Worm (Caenorhabditis elegans) whole organism, young adult: ENCODE results near the gene vha-11.

Source experiments
- B0035.1 ChIP-seq: sonication (generic microtip); optimal IDR thresholded peaks from 2 replicates; lab custom pipeline; 2016; ENCODE audit warnings: missing genetic modification characterization, mild to moderate bottlenecking, missing compliant biosample characterization, missing genotype, missing genetic modification reagents
- B0261.1 ChIP-seq: sonication (generic microtip); optimal IDR thresholded peaks from 2 replicates; lab custom pipeline; 2016; ENCODE audit warnings: mild to moderate bottlenecking, missing genetic modification characterization, moderate library complexity, missing compliant biosample characterization
- C17E4.6 ChIP-seq: fragments of 200-800 bp; sonication (Bioruptor generic); IDR thresholded peaks from 2 replicates; pipeline ENCODE4 v1.3.6; 2022; ENCODE audit warnings: missing genetic modification reagents, missing genetic modification characterization, missing compliant biosample characterization
- F37B4.10 ChIP-seq: fragments of 200-800 bp; sonication (Bioruptor generic); IDR thresholded peaks from 2 replicates; pipeline ENCODE4 v1.3.6; 2022; ENCODE audit warnings: missing genetic modification characterization, missing compliant biosample characterization
- F49E8.2 ChIP-seq: sonication (generic microtip); optimal IDR thresholded peaks from 3 replicates; lab custom pipeline; 2017; ENCODE audit warnings: missing genetic modification characterization, mild to moderate bottlenecking, missing compliant biosample characterization, antibody characterized with exemption, moderate library complexity; ENCODE audit not compliant: insufficient read depth
- F55B11.4 ChIP-seq: sonication (generic microtip); optimal IDR thresholded peaks from 2 replicates; lab custom pipeline; 2016; ENCODE audit warnings: missing compliant biosample characterization, missing genetic modification characterization, borderline replicate concordance; ENCODE audit not compliant: insufficient read depth
- K11D2.4 ChIP-seq: fragments of 200-800 bp; sonication (Bioruptor generic); IDR thresholded peaks from 2 replicates; pipeline ENCODE4 v1.3.6; 2022; ENCODE audit warnings: missing genetic modification reagents, missing genetic modification characterization, missing compliant biosample characterization
- T07F8.4 ChIP-seq: sonication (generic microtip); optimal IDR thresholded peaks from 2 replicates; lab custom pipeline; 2016; ENCODE audit warnings: mild to moderate bottlenecking, missing genetic modification characterization, moderate library complexity, missing compliant biosample characterization
- T26A5.8 ChIP-seq: sonication (generic microtip); optimal IDR thresholded peaks from 2 replicates; lab custom pipeline; 2016; ENCODE audit warnings: missing genetic modification characterization, missing compliant biosample characterization
- Y95B8A.8 ChIP-seq: fragments of 200-800 bp; sonication (Bioruptor generic); IDR thresholded peaks from 2 replicates; pipeline ENCODE4 v1.3.6; 2022; ENCODE audit warnings: missing genetic modification reagents, missing genetic modification characterization, missing compliant biosample characterization
- ZK185.1 ChIP-seq: sonication (generic microtip); optimal IDR thresholded peaks from 2 replicates; lab custom pipeline; 2016; ENCODE audit warnings: mild to moderate bottlenecking, missing genetic modification characterization, missing compliant biosample characterization; ENCODE audit not compliant: poor library complexity, severe bottlenecking
- akir-1 ChIP-seq: fragments of 200-800 bp; sonication (Bioruptor generic); optimal IDR thresholded peaks from 2 replicates; lab custom pipeline; 2018; ENCODE audit warnings: mild to moderate bottlenecking, missing genetic modification characterization, moderate library complexity, missing compliant biosample characterization
- aptf-2 ChIP-seq: fragments of 200-800 bp; sonication (Bioruptor generic); conservative IDR thresholded peaks from 2 replicates; pipeline ENCODE4 v1.3.6; 2022; ENCODE audit warnings: missing genetic modification reagents, missing genetic modification characterization, missing compliant biosample characterization
- atf-7 ChIP-seq: sonication (generic microtip); optimal IDR thresholded peaks from 2 replicates; lab custom pipeline; 2017; ENCODE audit warnings: mild to moderate bottlenecking, missing genetic modification characterization, missing compliant biosample characterization
- athp-1 ChIP-seq: sonication (generic microtip); optimal IDR thresholded peaks from 2 replicates; lab custom pipeline; 2017; ENCODE audit warnings: mild to moderate bottlenecking, missing genetic modification characterization, missing compliant biosample characterization
- bed-1 ChIP-seq: fragments of 200-800 bp; sonication (Bioruptor generic); IDR thresholded peaks from 2 replicates; pipeline ENCODE4 v1.3.6; 2022; ENCODE audit warnings: missing genetic modification reagents, missing genetic modification characterization, missing compliant biosample characterization
- ceh-40 ChIP-seq: fragments of 200-800 bp; sonication (Bioruptor generic); IDR thresholded peaks from 2 replicates; pipeline ENCODE4 v1.3.6; 2022; ENCODE audit warnings: missing genetic modification characterization, missing compliant biosample characterization
- chd-7 ChIP-seq: sonication (generic microtip); optimal IDR thresholded peaks from 2 replicates; lab custom pipeline; 2016; ENCODE audit warnings: mild to moderate bottlenecking, missing genetic modification characterization, moderate library complexity, missing compliant biosample characterization
- dox-1 ChIP-seq: fragments of 200-800 bp; sonication (Bioruptor generic); IDR thresholded peaks from 2 replicates; pipeline ENCODE4 v1.3.6; 2022; ENCODE audit warnings: missing genetic modification reagents, missing genetic modification characterization, missing compliant biosample characterization
- dpl-1 ChIP-seq: fragments of 150-350 bp; optimal IDR thresholded peaks from 2 replicates; lab custom pipeline; 2014; ENCODE audit warnings: missing biosample characterization, missing genetic modification reagents, missing genetic modification characterization
- efl-1 ChIP-seq: fragments of 150-350 bp; optimal IDR thresholded peaks from 2 replicates; lab custom pipeline; 2014; ENCODE audit warnings: missing biosample characterization, missing genetic modification reagents, missing genetic modification characterization
- egl-18 ChIP-seq: fragments of 200-800 bp; sonication (Bioruptor generic); IDR thresholded peaks from 2 replicates; pipeline ENCODE4 v1.3.6; 2022; ENCODE audit warnings: missing genetic modification reagents, missing genetic modification characterization, missing compliant biosample characterization
- him-1 ChIP-seq: sonication (generic microtip); optimal IDR thresholded peaks from 2 replicates; lab custom pipeline; 2016; ENCODE audit warnings: missing genotype, missing genetic modification reagents, missing genetic modification characterization, missing compliant biosample characterization
- lin-35 ChIP-seq, 3 experiments: fragments of 150-350 bp in 2 of 3; sonication (generic microtip) in 1 of 3; optimal IDR thresholded peaks; 2 replicates each; lab custom pipeline; 2014 to 2018; ENCODE audit warnings: missing biosample characterization in 3 of 3, missing genetic modification characterization in 3 of 3, missing genetic modification reagents in 3 of 3
- lin-54 ChIP-seq: fragments of 200-800 bp; sonication (Bioruptor generic); optimal IDR thresholded peaks from 2 replicates; lab custom pipeline; 2018; ENCODE audit warnings: mild to moderate bottlenecking, missing genetic modification characterization, missing compliant biosample characterization
- madf-3 ChIP-seq: fragments of 200-800 bp; sonication (Bioruptor generic); IDR thresholded peaks from 2 replicates; pipeline ENCODE4 v1.3.6; 2022; ENCODE audit warnings: missing genetic modification reagents, missing genetic modification characterization, missing compliant biosample characterization
- madf-6 ChIP-seq: fragments of 200-800 bp; sonication (Bioruptor generic); IDR thresholded peaks from 2 replicates; pipeline ENCODE4 v1.3.6; 2022; ENCODE audit warnings: missing genetic modification reagents, missing genetic modification characterization, missing compliant biosample characterization
- madf-8 ChIP-seq: fragments of 200-800 bp; sonication (Bioruptor generic); conservative IDR thresholded peaks from 2 replicates; pipeline ENCODE4 v1.3.6; 2022; ENCODE audit warnings: missing genetic modification reagents, missing genetic modification characterization, missing compliant biosample characterization
- mcd-1 ChIP-seq: fragments of 200-800 bp; sonication (Bioruptor generic); IDR thresholded peaks from 2 replicates; pipeline ENCODE4 v1.3.6; 2022; ENCODE audit warnings: missing genetic modification reagents, missing genetic modification characterization, missing compliant biosample characterization
- mes-4 ChIP-seq: sonication (generic microtip); optimal IDR thresholded peaks from 2 replicates; lab custom pipeline; 2016; ENCODE audit warnings: missing genotype, missing genetic modification characterization, missing compliant biosample characterization
- nfya-2 ChIP-seq: fragments of 200-800 bp; sonication (Bioruptor generic); IDR thresholded peaks from 2 replicates; pipeline ENCODE4 v1.3.6; 2022; ENCODE audit warnings: missing genetic modification reagents, missing genetic modification characterization, missing compliant biosample characterization
- nhr-80 ChIP-seq: sonication (generic microtip); optimal IDR thresholded peaks from 2 replicates; lab custom pipeline; 2016; ENCODE audit warnings: missing genetic modification characterization, missing compliant biosample characterization
- pha-4 ChIP-seq: fragments of 150-350 bp; sonication (generic microtip); optimal IDR thresholded peaks from 2 replicates; lab custom pipeline; 2014; ENCODE audit warnings: missing biosample characterization, missing genetic modification reagents, missing genetic modification characterization
- repo-1 ChIP-seq: sonication (generic microtip); optimal IDR thresholded peaks from 2 replicates; lab custom pipeline; 2017; ENCODE audit warnings: mild to moderate bottlenecking, missing genetic modification characterization, missing compliant biosample characterization
- rpc-1 ChIP-seq, 2 experiments: fragments of 150-350 bp in 1 of 2; sonication (generic microtip) in 1 of 2; optimal IDR thresholded peaks; 2 replicates each; lab custom pipeline; 2014 to 2018; ENCODE audit warnings: missing biosample characterization in 1 of 2, missing genetic modification characterization in 1 of 2, missing genetic modification reagents in 1 of 2, missing genotype in 1 of 2
- sdz-38 ChIP-seq: sonication (generic microtip); optimal IDR thresholded peaks from 2 replicates; lab custom pipeline; 2016; ENCODE audit warnings: missing genotype, missing genetic modification characterization, missing compliant biosample characterization
- snpc-1.1 ChIP-seq: sonication (generic microtip); optimal IDR thresholded peaks from 2 replicates; lab custom pipeline; 2017; ENCODE audit warnings: missing genetic modification characterization, mild to moderate bottlenecking, missing compliant biosample characterization, antibody characterized with exemption, moderate library complexity, missing genotype, missing genetic modification reagents; ENCODE audit not compliant: insufficient read depth
- snpc-4 ChIP-seq, 5 experiments: fragments of 150-350 bp in 1 of 5; sonication (generic microtip) in 4 of 5; optimal IDR thresholded peaks; 2 replicates each; lab custom pipeline; 2014 to 2018; ENCODE audit warnings: missing genetic modification characterization in 5 of 5, missing biosample characterization in 3 of 5, antibody characterized with exemption in 2 of 5, mild to moderate bottlenecking in 2 of 5, missing compliant biosample characterization in 2 of 5, missing genotype in 2 of 5, moderate library complexity in 2 of 5, missing genetic modification reagents in 1 of 5
- tlf-1 ChIP-seq: fragments of 200-800 bp; sonication (Bioruptor generic); optimal IDR thresholded peaks from 2 replicates; lab custom pipeline; 2018; ENCODE audit warnings: mild to moderate bottlenecking, missing genetic modification characterization, missing compliant biosample characterization
- unc-130 ChIP-seq: sonication (generic microtip); optimal IDR thresholded peaks from 2 replicates; lab custom pipeline; 2016; ENCODE audit warnings: missing genetic modification reagents, missing genetic modification characterization, missing compliant biosample characterization
- xnd-1 ChIP-seq: sonication (generic microtip); optimal IDR thresholded peaks from 2 replicates; lab custom pipeline; 2016; ENCODE audit warnings: missing genotype, missing genetic modification reagents, missing genetic modification characterization, missing compliant biosample characterization

vha-11 gene

ce11 chrIV:2314862-2315261, 495 bp upstream of the vha-11 start:
- TF ChIP-seq egl-18, result no peak
- no peak for TF ChIP-seq dpl-1 (GFP tag; lab: Kevin White, UChicago)
- no peak for TF ChIP-seq bed-1 (GFP tag; lab: Robert Waterston, UW)
- TF ChIP-seq Y95B8A.8 (GFP tag; lab: Robert Waterston, UW), result no peak
- TF ChIP-seq aptf-2 (GFP tag; lab: Robert Waterston, UW), result no peak
- no peak for TF ChIP-seq unc-130
- TF ChIP-seq F55B11.4 (tag; lab: Kevin White, UChicago), result no peak
- TF ChIP-seq lin-35 (GFP tag; optimal IDR thresholded peaks at IDR 0.05; lab: Kevin White, UChicago), result no peak
- TF ChIP-seq T07F8.4, result no peak
- no peak for TF ChIP-seq nhr-80 (tag; lab: Kevin White, UChicago)
- no peak for TF ChIP-seq madf-6 (GFP tag; lab: Robert Waterston, UW)
- no peak for TF ChIP-seq rpc-1 (optimal IDR thresholded peaks at IDR 0.05; lab: Kevin White, UChicago)
- TF ChIP-seq rpc-1 (tag; optimal IDR thresholded peaks at IDR 0.05; lab: Kevin White, UChicago), result no peak
- TF ChIP-seq akir-1 (GFP tag; lab: Kevin White, UChicago), result no peak
- no peak for TF ChIP-seq tlf-1 (GFP tag; lab: Kevin White, UChicago)
- no peak for TF ChIP-seq K11D2.4 (GFP tag; lab: Robert Waterston, UW)
- TF ChIP-seq snpc-1.1, result no peak
- TF ChIP-seq pha-4 (tag; lab: Kevin White, UChicago), result no peak
- no peak for TF ChIP-seq B0035.1

- TF ChIP-seq efl-1 (peak; percentile 78), xnd-1 (tag; lab: Kevin White, UChicago) (peak; percentile 48), pha-4 (tag; lab: Kevin White, UChicago) (no peak), nfya-2 (GFP tag; lab: Robert Waterston, UW) (no peak), dpl-1 (GFP tag; lab: Kevin White, UChicago) (peak; percentile 3), dox-1 (GFP tag; lab: Robert Waterston, UW) (0 out of 2 replicates have a peak, but pooled peaks have one; percentile 38), B0261.1 (tag; lab: Kevin White, UChicago) (no peak), madf-6 (GFP tag; lab: Robert Waterston, UW) (peak; percentile 66), lin-54 (GFP tag; lab: Kevin White, UChicago) (peak; percentile 56), mcd-1 (GFP tag; lab: Robert Waterston, UW) (peak; percentile 82), madf-8 (peak; percentile 42; the same call in 1 of the 2 replicates), mes-4 (tag; lab: Kevin White, UChicago) (no peak), athp-1 (no peak), F49E8.2 (tag; lab: Kevin White, UChicago) (peak; percentile 40)
Observed at ce11 chrIV:2311554-2311953, 2.8 kb downstream of the vha-11 start.

ce11 chrIV:2308203-2308602, 6.2 kb downstream of the vha-11 start:
- TF ChIP-seq madf-3 (GFP tag; lab: Robert Waterston, UW), result 0 out of 2 replicates have a peak, but pooled peaks have one; percentile 59
- TF ChIP-seq mcd-1 (GFP tag; lab: Robert Waterston, UW), result 0 out of 2 replicates have a peak, but pooled peaks have one; percentile 21
- no peak for TF ChIP-seq T26A5.8 (tag; lab: Kevin White, UChicago)
- no peak for TF ChIP-seq C17E4.6
- no peak for TF ChIP-seq F55B11.4 (tag; lab: Kevin White, UChicago)

ce11 chrIV:2307374-2307773, 7.0 kb downstream of the vha-11 start:
- TF ChIP-seq ceh-40, result no peak
- no peak for TF ChIP-seq F37B4.10 (GFP tag; lab: Robert Waterston, UW)
- peak; percentile 43 for TF ChIP-seq repo-1 (tag; lab: Kevin White, UChicago)
- TF ChIP-seq sdz-38, result no peak
- peak; percentile 1 for TF ChIP-seq atf-7 (tag; lab: Kevin White, UChicago)
- peak; percentile 30 for TF ChIP-seq chd-7 (tag; lab: Kevin White, UChicago)
- no peak for TF ChIP-seq him-1 (tag; lab: Kevin White, UChicago)
- no peak for TF ChIP-seq snpc-4 (GFP tag; optimal IDR thresholded peaks at IDR 0.05; lab: Kevin White, UChicago)
- TF ChIP-seq snpc-4 (tag; optimal IDR thresholded peaks at IDR 0.05; lab: Kevin White, UChicago), result no peak
- TF ChIP-seq aptf-2 (GFP tag; lab: Robert Waterston, UW), result no peak
- no peak for TF ChIP-seq ZK185.1 (tag; lab: Kevin White, UChicago)
